ENCODE assay signal across 1 worm cellular context in genomic region chrX:17444683-17445082, ce11.
A peak's percentile ranks its signal among the peaks of the same experiment; 100 is the strongest.
TF ChIP-seq lines count a peak whose summit lies in the region.

No protein-coding gene starts in this region.

TF ChIP-seq in whole organism, L4 larva, 104 proteins besides CTCF, POLR2A, EP300 and RAD21 (continued from another document):
- TF ChIP-seq dmd-9 (GFP tag; IDR thresholded peaks at IDR 0.05; lab: Robert Waterston, UW) (peak; percentile 9; the same call in 1 of the 2 replicates), snpc-1.2 (GFP tag; IDR thresholded peaks at IDR 0.05; lab: Robert Waterston, UW) (peak; percentile 62; the same call in 1 of the 2 replicates), nhr-42 (GFP tag; IDR thresholded peaks at IDR 0.05; lab: Robert Waterston, UW) (peak; percentile 53; the same call in 1 of the 2 replicates), ZK337.2 (GFP tag; IDR thresholded peaks at IDR 0.05; lab: Robert Waterston, UW) (peak; percentile 50), ctbp-1 (GFP tag; IDR thresholded peaks at IDR 0.05; lab: Robert Waterston, UW) (0 out of 2 replicates have a peak, but pooled peaks have one; percentile 30)
